Fruit fly (Drosophila melanogaster) whole organism, prepupa: ENCODE measurements around the gene CG31778.

Experiments used
- Blimp-1 ChIP-seq: fragments of 200-800 bp; sonication (Bioruptor generic); optimal IDR thresholded peaks from 3 replicates; lab custom pipeline; 2017; ENCODE audit warnings: missing biosample characterization, missing genetic modification characterization, mild to moderate bottlenecking, moderate library complexity, missing genetic modification reagents
- CG10631 ChIP-seq: fragments of 200-800 bp; sonication (Bioruptor generic); optimal IDR thresholded peaks from 2 replicates; lab custom pipeline; 2016; ENCODE audit warnings: missing biosample characterization, missing genetic modification characterization
- CG10669 ChIP-seq: fragments of 200-800 bp; sonication (Bioruptor generic); optimal IDR thresholded peaks from 3 replicates; lab custom pipeline; 2018; ENCODE audit warnings: missing biosample characterization, mild to moderate bottlenecking, missing genetic modification characterization, moderate library complexity
- CG11294 ChIP-seq: fragments of 200-800 bp; sonication (Bioruptor generic); IDR thresholded peaks from 2 replicates; pipeline ENCODE4 v1.3.6; 2022; ENCODE audit warnings: missing biosample characterization, missing genetic modification characterization
- CG11762 ChIP-seq: fragments of 200-800 bp; sonication (Bioruptor generic); optimal IDR thresholded peaks from 3 replicates; lab custom pipeline; 2016; ENCODE audit warnings: missing biosample characterization, missing genetic modification characterization; ENCODE audit not compliant: insufficient read depth
- CG15336 ChIP-seq: fragments of 200-800 bp; sonication (Bioruptor generic); IDR thresholded peaks from 2 replicates; pipeline ENCODE4 v1.3.6; 2022; ENCODE audit warnings: missing biosample characterization, missing genetic modification characterization
- CG1621 ChIP-seq: fragments of 200-800 bp; sonication (Bioruptor generic); optimal IDR thresholded peaks from 3 replicates; lab custom pipeline; 2018; ENCODE audit warnings: missing biosample characterization, mild to moderate bottlenecking, missing genetic modification characterization
- CG16779 ChIP-seq: fragments of 200-800 bp; sonication (Bioruptor generic); optimal IDR thresholded peaks from 3 replicates; lab custom pipeline; 2017; ENCODE audit warnings: missing biosample characterization, mild to moderate bottlenecking, missing genetic modification characterization
- CG3032 ChIP-seq: fragments of 200-800 bp; optimal IDR thresholded peaks from 2 replicates; lab custom pipeline; 2019; ENCODE audit warnings: missing biosample characterization, mild to moderate bottlenecking, missing genetic modification characterization, moderate library complexity
- CG31627 ChIP-seq: fragments of 200-800 bp; sonication (Bioruptor generic); optimal IDR thresholded peaks from 3 replicates; lab custom pipeline; 2016; ENCODE audit warnings: missing biosample characterization, missing genetic modification characterization
- CG34406 ChIP-seq: fragments of 200-800 bp; sonication (Bioruptor generic); optimal IDR thresholded peaks from 3 replicates; lab custom pipeline; 2016; ENCODE audit warnings: missing biosample characterization, missing genetic modification characterization
- CG3919 ChIP-seq: fragments of 200-800 bp; sonication (Bioruptor generic); optimal IDR thresholded peaks from 3 replicates; lab custom pipeline; 2016; ENCODE audit warnings: missing biosample characterization, missing genetic modification characterization
- CG4318 ChIP-seq: fragments of 200-800 bp; sonication (Bioruptor generic); optimal IDR thresholded peaks from 3 replicates; lab custom pipeline; 2017; ENCODE audit warnings: missing biosample characterization, mild to moderate bottlenecking, missing genetic modification characterization
- CG6792 ChIP-seq: fragments of 200-800 bp; sonication (Bioruptor generic); optimal IDR thresholded peaks from 3 replicates; lab custom pipeline; 2016; ENCODE audit warnings: missing biosample characterization, missing genetic modification characterization
- CG8319 ChIP-seq: fragments of 200-800 bp; sonication (Bioruptor generic); optimal IDR thresholded peaks from 3 replicates; lab custom pipeline; 2016; ENCODE audit warnings: missing biosample characterization, missing genetic modification characterization
- CG9139 ChIP-seq: fragments of 200-800 bp; sonication (Bioruptor generic); optimal IDR thresholded peaks from 3 replicates; lab custom pipeline; 2017; ENCODE audit warnings: missing biosample characterization, mild to moderate bottlenecking, missing genetic modification characterization
- Eip78C ChIP-seq: fragments of 200-800 bp; sonication (Bioruptor generic); peaks from one replicate; lab custom pipeline; 2016; ENCODE audit warnings: missing biosample characterization, missing genetic modification characterization
- Eip93F ChIP-seq: fragments of 200-800 bp; sonication (Bioruptor generic); optimal IDR thresholded peaks from 2 replicates; lab custom pipeline; 2016; ENCODE audit warnings: missing biosample characterization, mild to moderate bottlenecking, missing genetic modification characterization
- Gug ChIP-seq: fragments of 200-800 bp; sonication (Bioruptor generic); IDR thresholded peaks from 2 replicates; pipeline ENCODE4 v1.3.6; 2022; ENCODE audit warnings: missing biosample characterization, missing genetic modification characterization
- Hr38 ChIP-seq: sonication (Bioruptor generic); optimal IDR thresholded peaks from 2 replicates; lab custom pipeline; 2016; ENCODE audit warnings: missing biosample characterization, missing genetic modification characterization
- Hr4 ChIP-seq: fragments of 200-800 bp; sonication (Bioruptor generic); optimal IDR thresholded peaks from 3 replicates; lab custom pipeline; 2016; ENCODE audit warnings: missing biosample characterization, missing genetic modification characterization
- Lpt ChIP-seq: fragments of 200-800 bp; sonication (Bioruptor generic); optimal IDR thresholded peaks from 3 replicates; lab custom pipeline; 2016; ENCODE audit warnings: missing biosample characterization, missing genetic modification characterization
- Sox102F ChIP-seq: fragments of 200-800 bp; sonication (Bioruptor generic); optimal IDR thresholded peaks from 2 replicates; lab custom pipeline; 2016; ENCODE audit warnings: missing biosample characterization, mild to moderate bottlenecking, missing genetic modification characterization
- Sox15 ChIP-seq: fragments of 200-800 bp; sonication (Bioruptor generic); optimal IDR thresholded peaks from 3 replicates; lab custom pipeline; 2016; ENCODE audit warnings: missing biosample characterization, missing genetic modification characterization
- acj6 ChIP-seq: fragments of 200-800 bp; sonication (Bioruptor generic); optimal IDR thresholded peaks from 3 replicates; lab custom pipeline; 2016; ENCODE audit warnings: missing biosample characterization, missing genetic modification characterization
- cyc ChIP-seq: fragments of 200-800 bp; sonication (Bioruptor generic); optimal IDR thresholded peaks from 3 replicates; lab custom pipeline; 2016; ENCODE audit warnings: missing biosample characterization, missing genetic modification characterization
- dac ChIP-seq: fragments of 200-800 bp; sonication (Bioruptor generic); optimal IDR thresholded peaks from 2 replicates; lab custom pipeline; 2017; ENCODE audit warnings: missing biosample characterization, mild to moderate bottlenecking, missing genetic modification characterization
- eg ChIP-seq: fragments of 200-800 bp; sonication (Bioruptor generic); IDR thresholded peaks from 3 replicates; pipeline ENCODE4 v1.3.6; 2022; ENCODE audit warnings: missing biosample characterization, missing genetic modification characterization
- fd59A ChIP-seq: fragments of 200-800 bp; sonication (Bioruptor generic); optimal IDR thresholded peaks from 2 replicates; lab custom pipeline; 2017; ENCODE audit warnings: missing biosample characterization, mild to moderate bottlenecking, missing genetic modification characterization, missing genetic modification reagents
- fd85E ChIP-seq: fragments of 200-800 bp; sonication (Bioruptor generic); optimal IDR thresholded peaks from 3 replicates; lab custom pipeline; 2016; ENCODE audit warnings: missing biosample characterization, missing genetic modification characterization
- lz ChIP-seq: fragments of 200-800 bp; sonication (Bioruptor generic); optimal IDR thresholded peaks from 3 replicates; lab custom pipeline; 2016; ENCODE audit warnings: missing biosample characterization, missing genetic modification characterization
- net ChIP-seq: fragments of 200-800 bp; sonication (Bioruptor generic); optimal IDR thresholded peaks from 3 replicates; lab custom pipeline; 2016; ENCODE audit warnings: missing biosample characterization, missing genetic modification characterization
- pdm3 ChIP-seq: fragments of 200-800 bp; sonication (Bioruptor generic); optimal IDR thresholded peaks from 3 replicates; lab custom pipeline; 2016; ENCODE audit warnings: missing biosample characterization, missing genetic modification characterization
- spab ChIP-seq: fragments of 200-800 bp; sonication (Bioruptor generic); optimal IDR thresholded peaks from 2 replicates; lab custom pipeline; 2017; ENCODE audit warnings: missing biosample characterization, mild to moderate bottlenecking, missing genetic modification characterization, missing genetic modification reagents
- svp ChIP-seq: fragments of 200-800 bp; sonication (Bioruptor generic); peaks from one replicate; lab custom pipeline; 2016; ENCODE audit warnings: missing biosample characterization, missing genetic modification characterization
- vri ChIP-seq: fragments of 200-800 bp; sonication (Bioruptor generic); optimal IDR thresholded peaks from 3 replicates; lab custom pipeline; 2016; ENCODE audit warnings: missing biosample characterization, mild to moderate bottlenecking, missing genetic modification characterization

The CG31778 gene

dm6 chr2L:3703260-3703659 lies 2.0 kb downstream of the CG31778 start, which contains the start of gene CG2816 (continued):
- TF ChIP-seq CG9139 (no peak), Hr4 (GFP tag; lab: Kevin White, UChicago) (peak; percentile 85), Lpt (GFP tag; lab: Kevin White, UChicago) (peak; percentile 84), CG15336 (peak; percentile 93), vri (GFP tag; lab: Kevin White, UChicago) (peak; percentile 91), Eip93F (no peak), CG10669 (GFP tag; lab: Kevin White, UChicago) (peak; percentile 56), Hr38 (peak; percentile 80), eg (GFP tag; lab: Robert Waterston, UW) (peak; percentile 97), lz (GFP tag; lab: Kevin White, UChicago) (peak; percentile 88), CG1621 (tag; lab: Kevin White, UChicago) (no peak), dac (GFP tag; lab: Kevin White, UChicago) (peak; percentile 68), pdm3 (GFP tag; lab: Kevin White, UChicago) (peak; percentile 88), CG8319 (GFP tag; lab: Kevin White, UChicago) (peak; percentile 28), svp (GFP tag; lab: Kevin White, UChicago) (peak; percentile 85), net (GFP tag; lab: Kevin White, UChicago) (peak; percentile 85), Eip78C (GFP tag; lab: Kevin White, UChicago) (peak; percentile 92), fd85E (GFP tag; lab: Kevin White, UChicago) (peak; percentile 8), Gug (GFP tag; lab: Robert Waterston, UW) (peak; percentile 90), CG3032 (tag; lab: Kevin White, UChicago) (no peak), fd59A (GFP tag; lab: Kevin White, UChicago) (peak; percentile 40), CG11762 (peak; percentile 70), cyc (peak; percentile 84), CG11294 (GFP tag; lab: Robert Waterston, UW) (peak; percentile 92)
- TF ChIP-seq, all 60 proteins: peak for 53

dm6 chr2L:3701526-3701925 lies 3.8 kb downstream of the CG31778 start, which contains the start of gene CG43145:
Gene CG43145 (plus strand): TSS chr2L:3701826.
- no peak for TF ChIP-seq vri (GFP tag; lab: Kevin White, UChicago)
- TF ChIP-seq CG6792 (GFP tag; lab: Kevin White, UChicago): no peak
- no peak for TF ChIP-seq CG3032 (tag; lab: Kevin White, UChicago)
- TF ChIP-seq CG34406: no peak
- no peak for TF ChIP-seq CG31627 (GFP tag; lab: Kevin White, UChicago)
- no peak for TF ChIP-seq CG4318 (GFP tag; lab: Kevin White, UChicago)
- TF ChIP-seq cyc: no peak
- TF ChIP-seq lz (GFP tag; lab: Kevin White, UChicago): no peak
- no peak for TF ChIP-seq spab (GFP tag; lab: Kevin White, UChicago)

DNA sequence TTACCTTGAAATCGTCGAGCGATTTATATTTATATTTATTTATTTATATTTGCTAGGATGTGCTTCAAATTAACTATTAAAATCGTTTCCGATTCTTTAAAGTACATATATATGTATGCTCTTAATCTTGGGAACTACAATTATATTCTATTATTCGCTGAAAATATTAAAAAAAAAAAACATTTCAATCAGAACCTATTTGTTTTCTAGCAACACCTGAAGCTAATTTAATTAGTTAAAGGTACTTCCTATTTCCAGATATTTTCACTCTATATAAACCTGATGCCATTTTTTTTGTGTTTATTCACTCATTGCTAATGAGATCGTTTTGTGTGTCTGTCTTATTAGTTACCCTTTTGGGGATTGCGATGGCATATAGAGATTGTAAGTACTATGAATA lies 4.3 kb downstream of the CG31778 start, which contains the start of gene CG42467:
CG42467 (plus strand) TSS at position 301 of the 400 bp plus-strand sequence.
- TF ChIP-seq CG10631 (GFP tag; lab: Kevin White, UChicago): no peak
- TF ChIP-seq Eip93F: no peak
- no peak for TF ChIP-seq spab (GFP tag; lab: Kevin White, UChicago)
- TF ChIP-seq Sox15: no peak
- TF ChIP-seq Blimp-1 (GFP tag; lab: Kevin White, UChicago): no peak
- no peak for TF ChIP-seq CG3919 (GFP tag; lab: Kevin White, UChicago)
- TF ChIP-seq CG6792 (GFP tag; lab: Kevin White, UChicago): no peak
- TF ChIP-seq CG31627 (GFP tag; lab: Kevin White, UChicago): no peak

- TF ChIP-seq CG4318 (GFP tag; lab: Kevin White, UChicago) (no peak), CG16779 (tag; lab: Kevin White, UChicago) (no peak), Sox102F (GFP tag; lab: Kevin White, UChicago) (no peak), acj6 (GFP tag; lab: Kevin White, UChicago) (no peak), net (GFP tag; lab: Kevin White, UChicago) (no peak), vri (GFP tag; lab: Kevin White, UChicago) (no peak), CG9139 (no peak)
Measured at dm6 chr2L:3700374-3700773, 4.9 kb downstream of the CG31778 start, which contains the start of gene Sfp24C1. Gene Sfp24C1 (plus strand): TSS chr2L:3700674.
